Worm (Caenorhabditis elegans): ENCODE data around the gene F39C12.1.

DNA sequence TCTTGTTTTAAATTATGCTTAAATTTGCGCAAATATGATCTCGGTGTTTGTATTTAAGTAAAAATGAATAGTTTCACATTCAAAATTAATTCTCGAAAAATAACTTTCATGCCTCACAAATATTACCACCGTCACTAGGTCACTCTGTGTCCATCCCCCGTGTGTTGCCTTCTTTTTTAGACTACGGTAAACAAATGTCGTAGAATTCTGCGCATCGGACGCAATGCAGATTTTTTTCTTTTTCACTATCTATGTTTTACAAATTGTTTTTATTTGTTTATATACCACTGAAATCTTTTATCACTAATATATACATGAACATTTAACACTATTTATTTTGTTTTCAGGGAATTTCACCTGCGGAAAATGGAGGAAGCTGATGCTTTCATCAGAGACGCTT, 34.7 kb downstream of the F39C12.1 start, which contains the start of gene R08E3.3:
- TF ChIP-seq ztf-3 (GFP tag; optimal IDR thresholded peaks at IDR 0.05) (no peak), ceh-79 (tag; optimal IDR thresholded peaks at IDR 0.05) (no peak), hmg-1.2 (GFP tag; IDR thresholded peaks at IDR 0.05) (no peak), F33H1.4 (GFP tag; IDR thresholded peaks at IDR 0.05) (no peak), lsl-1 (GFP tag; optimal IDR thresholded peaks at IDR 0.05) (no peak), efl-1 (GFP tag; optimal IDR thresholded peaks at IDR 0.05) (no peak), bed-2 (GFP tag; IDR thresholded peaks at IDR 0.05) (no peak)
